Worm (Caenorhabditis elegans) whole organism, late embryonic: ENCODE data around the gene K09C6.9.

Source experiments
- ama-1 ChIP-seq: fragments of 150-350 bp; optimal IDR thresholded peaks from 2 replicates; lab custom pipeline; 2014
- ceh-48 ChIP-seq: sonication (generic microtip); optimal IDR thresholded peaks from 2 replicates; lab custom pipeline; 2016; ENCODE audit warnings: missing genetic modification characterization, inconsistent platforms, missing compliant biosample characterization
- nfya-1 ChIP-seq: sonication (generic microtip); optimal IDR thresholded peaks from 2 replicates; lab custom pipeline; 2017; ENCODE audit warnings: missing genetic modification characterization, mild to moderate bottlenecking, missing compliant biosample characterization, antibody characterized with exemption, moderate library complexity
- sox-2 ChIP-seq: fragments of 200-800 bp; sonication (Bioruptor generic); IDR thresholded peaks from 2 replicates; pipeline ENCODE4 v1.3.6; 2022; ENCODE audit warnings: missing genetic modification reagents, missing genetic modification characterization, missing compliant biosample characterization
- unc-86 ChIP-seq: sonication (generic microtip); optimal IDR thresholded peaks from 2 replicates; lab custom pipeline; 2016; ENCODE audit warnings: missing genetic modification characterization, missing compliant biosample characterization

DNA sequence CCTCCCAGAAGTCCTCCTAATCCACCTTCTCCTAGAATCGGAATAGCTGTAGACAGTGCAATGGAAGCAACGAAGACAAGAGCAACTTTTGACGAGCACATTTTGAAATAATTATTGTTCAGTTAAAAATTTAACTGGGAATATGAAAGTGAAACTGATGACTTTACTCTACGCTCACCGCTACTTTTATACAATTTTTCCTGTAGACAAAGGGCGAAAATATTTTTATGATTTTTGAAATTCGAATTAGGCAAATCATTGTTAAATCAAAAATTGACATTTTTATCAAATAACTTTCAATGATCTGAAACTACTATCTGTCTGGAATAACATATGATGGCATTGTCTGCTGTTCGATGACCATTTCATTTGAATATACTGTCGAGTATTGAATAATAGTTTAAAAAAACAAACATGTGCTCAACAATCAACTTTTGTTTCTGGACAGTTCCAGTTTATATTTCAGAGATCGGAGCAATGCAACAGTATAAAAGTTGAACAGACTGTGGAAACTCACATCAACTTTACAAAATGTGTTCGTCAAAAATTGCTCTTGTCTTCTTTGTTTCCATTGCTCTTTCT, 38.7 kb upstream of the K09C6.9 start, which contains the start of the genes srlf-23 and srlf-20:
- TF ChIP-seq ama-1 (lab: Kevin White, UChicago): no peak
- no peak for TF ChIP-seq ceh-48
- no peak for TF ChIP-seq nfya-1
- TF ChIP-seq sox-2 (GFP tag; lab: Robert Waterston, UW): no peak
- TF ChIP-seq unc-86: no peak
